Fruit fly (Drosophila melanogaster) S2 (cell line): ENCODE results near the gene CG7264.
A peak's percentile ranks its signal among the peaks of the same experiment; 100 is the strongest.

Experiments used
- CG8478 ChIP-seq: fragments of >200 bp; optimal IDR thresholded peaks from 2 replicates; lab custom pipeline; 2018
- CTCF ChIP-seq, 2 experiments: fragments of >200 bp; optimal IDR thresholded peaks; 2 replicates each; lab custom pipeline; 2018

The CG7264 gene

DNA sequence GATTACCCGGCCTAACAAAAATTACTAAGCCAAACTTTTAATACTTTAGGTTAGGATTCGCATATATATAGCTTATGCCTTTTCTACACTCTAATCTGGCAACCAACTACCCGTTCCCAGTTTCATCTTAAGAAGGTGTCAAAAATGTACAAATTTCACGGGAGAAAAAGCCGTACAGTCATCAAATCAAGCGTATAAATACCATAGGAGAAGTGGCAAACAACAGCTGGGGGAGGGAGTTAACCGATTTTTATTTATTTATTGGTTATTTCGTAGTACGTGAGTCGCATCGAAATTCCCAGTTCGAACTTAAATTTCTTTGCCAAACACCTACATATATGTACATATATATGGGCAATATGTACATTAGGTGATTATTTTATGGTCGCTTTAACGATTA, at the start of gene CG7264:
Gene CG7264, plus strand, starts transcription at position 301 of the 400 bp plus-strand sequence.
- TF ChIP-seq CG8478 = no peak
- TF ChIP-seq CTCF (optimal IDR thresholded peaks at IDR 0.05; lab: Kevin White, UChicago) = no peak

DNA sequence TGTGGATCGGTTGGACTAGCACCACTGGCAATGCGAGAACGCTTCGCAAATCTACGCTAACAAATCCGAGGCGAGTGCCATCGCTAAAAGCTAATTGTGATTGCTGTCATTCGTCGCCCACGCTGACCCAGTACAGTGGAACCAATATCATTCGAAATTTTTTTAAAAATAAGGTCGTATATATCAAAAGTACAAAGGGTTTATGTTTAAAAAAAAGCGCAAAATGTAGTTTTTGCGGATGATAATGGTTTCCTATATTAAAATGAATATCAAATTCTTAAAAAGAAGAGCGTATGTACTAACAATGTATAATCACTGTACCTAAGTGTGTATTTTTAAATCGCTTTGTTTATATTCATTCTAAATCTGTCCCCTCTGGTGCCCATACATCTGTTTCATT, 43.5 kb upstream of the CG7264 start:
- TF ChIP-seq CG8478 = no peak
- no peak for TF ChIP-seq CTCF (optimal IDR thresholded peaks at IDR 0.05; lab: Kevin White, UChicago)

DNA sequence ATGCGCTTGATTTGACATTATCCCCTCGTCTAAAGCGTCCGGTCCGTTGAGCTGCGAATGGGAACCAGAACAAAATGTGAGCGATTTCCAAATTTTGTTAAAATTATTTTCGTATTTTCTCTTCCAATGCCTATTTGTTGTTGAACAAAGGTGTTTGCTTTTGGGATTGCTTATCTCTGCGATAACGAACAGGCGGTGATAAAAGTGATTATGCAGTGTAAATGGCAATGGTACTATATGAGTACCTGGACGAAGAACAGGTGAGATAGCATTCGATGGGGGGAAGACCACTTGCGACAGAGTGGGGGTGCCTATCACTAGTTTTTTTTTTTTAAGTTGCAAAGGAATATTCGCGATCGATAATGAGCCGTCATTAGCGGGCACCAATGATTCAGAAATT, 40.6 kb upstream of the CG7264 start:
- TF ChIP-seq CG8478 (no peak), CTCF (optimal IDR thresholded peaks at IDR 0.05; lab: Kevin White, UChicago) (no peak)

DNA sequence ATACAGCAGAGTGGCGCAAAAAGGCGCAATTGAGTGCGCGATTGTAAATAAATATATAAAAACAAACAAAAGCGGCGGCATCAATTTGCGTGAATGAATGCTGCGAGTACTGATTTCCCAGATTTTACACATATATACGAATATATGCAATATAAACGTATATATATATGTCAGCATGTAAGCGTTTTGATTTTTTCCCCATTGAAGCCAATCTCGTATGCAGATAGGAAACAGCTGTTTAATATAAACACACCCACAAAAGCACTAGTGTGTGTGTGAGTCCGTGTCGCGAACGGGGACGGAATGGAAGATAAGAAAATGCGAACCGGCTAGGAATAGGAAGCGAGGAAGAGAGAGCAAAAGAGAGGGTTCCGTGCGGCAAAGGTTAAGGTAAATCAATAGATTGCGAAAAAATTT, 39.9 kb upstream of the CG7264 start:
- TF ChIP-seq CTCF (optimal IDR thresholded peaks at IDR 0.05; lab: Kevin White, UChicago) = no peak
- no peak for TF ChIP-seq CG8478

DNA sequence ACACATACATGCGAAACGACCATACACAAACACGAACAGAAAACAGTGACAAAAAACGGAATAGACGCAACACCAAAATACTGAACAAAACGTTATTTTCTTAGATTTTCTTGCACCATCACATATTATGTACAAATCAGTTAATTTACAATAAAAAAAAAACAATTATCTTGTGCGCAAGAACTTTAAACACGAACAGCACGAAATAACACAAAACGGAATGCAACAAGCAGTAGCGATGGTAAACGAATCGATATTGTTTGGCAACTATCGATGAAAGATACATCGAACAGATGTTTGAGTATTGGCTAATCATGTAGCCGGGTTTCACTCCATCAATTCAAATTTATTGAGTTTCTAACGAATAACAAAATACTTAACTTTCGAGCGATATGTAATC, 39.1 kb upstream of the CG7264 start, which contains the start of gene Pi3K68D:
Gene Pi3K68D, minus strand, starts transcription at position 241 of the 400 bp plus-strand sequence.
- TF ChIP-seq CTCF (optimal IDR thresholded peaks at IDR 0.05; lab: Kevin White, UChicago) (peak; percentile 43 to 67), CG8478 (no peak)

DNA sequence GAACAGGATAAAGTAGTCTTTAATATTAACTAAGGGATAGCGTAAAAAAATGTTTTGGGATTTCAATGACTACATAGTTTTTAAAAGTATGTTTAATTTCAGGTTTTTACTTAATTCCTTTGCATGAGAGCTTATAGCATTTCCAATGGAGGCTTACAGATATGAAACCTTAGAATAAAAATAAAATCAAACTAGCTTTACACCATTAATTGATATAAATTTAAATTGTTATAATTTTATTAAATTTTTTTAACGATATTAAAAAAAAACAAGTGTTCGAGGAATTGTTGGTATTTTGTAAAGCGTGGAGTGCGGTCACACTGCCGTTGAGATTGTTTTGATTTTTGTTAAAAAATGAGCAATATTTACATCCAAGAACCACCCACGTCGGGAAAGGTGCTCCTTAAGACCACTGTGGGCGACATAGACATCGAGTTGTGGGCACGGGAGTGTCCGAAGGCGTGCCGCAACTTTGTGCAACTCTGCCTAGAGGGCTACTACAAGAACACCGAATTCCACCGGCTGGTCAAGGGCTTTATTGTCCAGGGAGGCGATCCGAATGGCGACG, 35.5 kb upstream of the CG7264 start, which contains the start of the genes twy and CG10907:
Gene twy, minus strand, starts transcription at position 51 of the 568 bp plus-strand sequence.
Gene CG10907, plus strand, starts transcription at position 282 of the 568 bp plus-strand sequence.
- TF ChIP-seq CG8478 (no peak), CTCF (optimal IDR thresholded peaks at IDR 0.05; lab: Kevin White, UChicago) (no peak)

DNA sequence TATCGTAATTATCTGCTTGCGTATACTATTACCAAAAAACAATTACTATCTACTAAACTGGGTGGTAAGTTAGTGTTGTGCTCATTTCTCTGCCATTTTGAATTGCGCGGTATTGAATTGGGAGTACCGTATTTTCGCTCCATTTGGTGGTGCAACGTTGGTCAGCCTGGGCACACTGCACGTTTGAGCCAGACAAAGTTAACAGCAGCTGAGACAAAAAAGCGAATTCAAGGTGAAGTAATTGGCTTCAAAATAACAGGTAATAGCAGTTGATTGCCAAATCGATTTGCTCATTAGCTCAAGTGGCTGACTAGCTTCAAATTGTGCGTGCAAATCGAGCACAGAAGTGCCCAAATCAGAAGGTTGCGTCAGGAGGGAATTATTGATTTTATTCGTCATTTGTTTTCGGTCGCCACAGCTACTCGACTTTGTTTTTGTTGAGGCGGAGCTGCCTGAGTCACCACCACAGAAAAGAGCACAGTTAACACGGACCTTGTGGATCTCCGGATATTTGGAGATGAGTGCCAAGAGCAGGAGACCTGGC, 33.3 kb upstream of the CG7264 start, which contains the start of gene Klp68D:
Gene Klp68D, plus strand, starts transcription at position 175 of the 544 bp plus-strand sequence.
- no peak for TF ChIP-seq CG8478
- TF ChIP-seq CTCF (optimal IDR thresholded peaks at IDR 0.05; lab: Kevin White, UChicago) = no peak

DNA sequence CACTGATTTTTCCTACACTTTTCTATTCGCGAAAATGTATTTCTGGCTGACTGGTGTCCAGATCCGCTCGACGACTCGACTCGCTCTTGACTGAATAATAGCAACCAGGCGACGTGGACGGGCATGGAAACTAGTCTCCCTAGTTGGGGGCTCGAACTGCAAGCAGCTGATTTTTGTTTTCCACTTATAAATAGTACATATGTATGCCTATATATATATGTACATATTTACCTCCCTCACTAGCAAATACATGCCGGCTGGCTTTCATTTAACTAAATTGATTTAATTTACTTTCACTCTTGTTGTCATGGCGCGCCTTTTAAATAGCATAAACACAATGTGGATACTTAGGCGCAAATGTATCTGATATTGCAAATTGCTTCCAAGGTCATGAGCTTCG, 28.1 kb upstream of the CG7264 start, which contains the start of gene Gcat:
Gene Gcat, minus strand, starts transcription at position 101 of the 400 bp plus-strand sequence.
- TF ChIP-seq CG8478 (no peak), CTCF (optimal IDR thresholded peaks at IDR 0.05; lab: Kevin White, UChicago) (no peak)

DNA sequence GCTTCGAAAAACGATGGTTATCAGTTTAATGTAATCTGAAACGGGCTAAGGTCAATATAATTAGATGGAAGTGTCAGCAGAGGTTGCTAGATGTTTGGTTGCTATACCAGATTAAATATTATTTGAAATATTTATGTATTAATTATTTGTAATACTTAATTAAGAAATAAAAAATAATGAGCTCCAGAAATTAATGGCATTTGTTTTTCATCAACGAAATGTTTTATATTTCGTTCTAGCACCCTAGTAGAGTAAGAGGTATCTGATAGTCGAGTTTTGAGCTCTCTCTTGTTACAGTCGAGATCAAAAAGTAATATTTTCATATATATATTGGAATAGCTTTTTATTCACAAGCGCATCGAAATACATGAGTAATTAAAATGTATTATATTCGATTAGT, 27.2 kb upstream of the CG7264 start:
- TF ChIP-seq CTCF (optimal IDR thresholded peaks at IDR 0.05; lab: Kevin White, UChicago) = no peak
- TF ChIP-seq CG8478 = no peak

DNA sequence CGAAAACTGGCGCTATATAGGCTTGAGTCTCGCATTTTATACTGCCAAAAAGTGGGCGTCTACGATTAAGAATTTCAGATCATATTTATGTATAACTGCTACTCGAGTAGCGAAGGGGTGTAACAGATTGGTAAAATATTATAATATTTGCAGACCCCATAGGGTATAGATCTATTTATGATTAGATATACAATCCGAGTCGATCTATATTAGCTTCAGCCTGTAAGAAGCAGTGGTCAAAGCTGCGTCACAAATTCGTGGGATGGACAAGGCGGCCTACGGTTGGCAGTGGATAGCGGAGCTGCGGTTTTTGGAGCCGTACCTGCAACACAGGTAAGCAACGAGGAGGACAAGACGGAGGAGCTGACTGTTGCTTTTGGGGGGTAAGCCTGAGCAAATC, 14.2 kb upstream of the CG7264 start, which contains the start of gene Cubn2:
Gene Cubn2, minus strand, starts transcription at position 101 of the 400 bp plus-strand sequence.
- TF ChIP-seq CTCF (optimal IDR thresholded peaks at IDR 0.05; lab: Kevin White, UChicago) (no peak), CG8478 (no peak)

DNA sequence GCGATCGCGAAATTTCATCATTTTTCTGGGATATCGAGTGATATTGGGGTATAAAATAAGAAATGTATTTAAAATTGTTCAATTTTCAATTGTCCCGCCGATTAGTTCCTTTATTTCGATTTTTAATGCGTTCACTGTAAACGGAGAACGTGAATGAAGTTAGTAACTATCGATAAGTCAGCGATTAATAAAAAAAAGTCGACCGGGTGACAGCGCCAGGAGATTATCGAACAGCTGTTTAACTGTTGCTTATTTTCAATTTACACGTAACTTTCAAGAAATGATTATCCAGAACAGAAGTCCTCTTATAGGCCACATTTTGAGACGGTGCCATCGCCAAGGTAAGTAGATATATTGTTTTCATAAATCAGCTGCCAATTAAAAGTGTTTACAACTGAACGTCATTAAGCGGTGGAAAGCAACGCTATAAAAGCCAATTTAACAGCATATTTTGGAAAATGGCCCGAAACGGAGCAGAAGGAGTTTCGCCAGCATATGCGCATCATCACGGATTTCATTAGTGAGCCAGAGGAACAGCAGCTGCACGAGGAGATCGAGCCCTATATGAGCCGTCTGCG, 13.5 kb upstream of the CG7264 start, which contains the start of gene CG14130:
Gene CG14130, plus strand, starts transcription at position 225 of the 578 bp plus-strand sequence.
- TF ChIP-seq CTCF (optimal IDR thresholded peaks at IDR 0.05; lab: Kevin White, UChicago) (peak in 1 of 2 experiments; percentile 12), CG8478 (no peak)

DNA sequence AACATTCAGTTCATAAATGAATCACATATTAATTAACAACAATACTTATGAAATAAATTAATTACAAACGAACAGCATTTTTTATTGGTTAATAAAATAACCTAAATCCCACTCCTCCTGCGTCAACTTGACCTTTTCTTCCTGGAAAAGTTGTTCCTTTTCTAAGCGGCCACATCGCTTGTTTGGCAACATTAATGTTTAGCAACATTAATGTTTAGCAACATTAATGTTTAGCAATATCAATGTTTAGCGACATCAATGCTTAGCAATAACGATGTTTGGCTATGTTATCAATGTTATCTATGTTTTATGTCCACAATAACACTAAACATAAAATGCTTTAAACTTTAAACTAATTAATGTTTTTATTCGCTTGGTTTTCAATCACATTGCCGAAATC, 12.2 kb upstream of the CG7264 start:
- TF ChIP-seq CG8478 (no peak), CTCF (optimal IDR thresholded peaks at IDR 0.05; lab: Kevin White, UChicago) (no peak)

DNA sequence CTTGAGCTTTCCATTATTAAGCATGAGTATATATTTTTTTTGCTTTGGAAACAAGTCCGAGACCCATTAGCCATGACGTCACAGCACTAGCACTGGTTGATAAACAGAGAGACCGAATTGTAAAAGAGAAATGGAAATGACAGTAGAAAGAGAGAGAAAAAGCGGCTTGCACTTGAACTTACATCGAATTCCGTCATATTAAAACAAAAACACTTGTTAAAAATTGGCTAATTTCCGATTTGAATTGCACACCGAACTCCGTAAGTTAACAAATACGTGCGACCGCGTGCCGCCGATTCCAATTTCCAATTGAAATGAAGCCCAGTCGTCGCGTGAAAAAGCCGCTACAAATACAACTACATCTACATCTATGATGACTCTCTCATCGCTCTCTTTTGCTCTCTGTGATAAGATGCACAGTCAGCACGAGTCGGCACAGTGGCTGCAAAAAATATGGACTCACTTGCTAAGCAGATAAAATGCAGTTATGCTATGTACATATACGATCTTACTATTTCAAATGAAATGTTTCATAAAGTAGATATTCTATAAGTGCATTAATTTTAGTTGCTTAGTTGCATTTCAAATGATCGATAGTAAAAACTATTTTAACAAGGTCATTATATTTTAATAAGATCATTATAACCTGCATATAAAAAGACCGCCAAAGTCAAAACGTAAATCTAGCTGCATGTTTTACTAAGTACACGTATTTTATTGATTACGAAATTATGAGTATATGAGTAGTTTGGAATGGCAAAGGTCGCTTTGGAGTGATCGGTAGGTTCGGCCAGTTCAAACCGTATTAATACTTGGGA, 9.0 kb upstream of the CG7264 start:
- TF ChIP-seq CG8478 = no peak
- TF ChIP-seq CTCF (optimal IDR thresholded peaks at IDR 0.05; lab: Kevin White, UChicago) = no peak

DNA sequence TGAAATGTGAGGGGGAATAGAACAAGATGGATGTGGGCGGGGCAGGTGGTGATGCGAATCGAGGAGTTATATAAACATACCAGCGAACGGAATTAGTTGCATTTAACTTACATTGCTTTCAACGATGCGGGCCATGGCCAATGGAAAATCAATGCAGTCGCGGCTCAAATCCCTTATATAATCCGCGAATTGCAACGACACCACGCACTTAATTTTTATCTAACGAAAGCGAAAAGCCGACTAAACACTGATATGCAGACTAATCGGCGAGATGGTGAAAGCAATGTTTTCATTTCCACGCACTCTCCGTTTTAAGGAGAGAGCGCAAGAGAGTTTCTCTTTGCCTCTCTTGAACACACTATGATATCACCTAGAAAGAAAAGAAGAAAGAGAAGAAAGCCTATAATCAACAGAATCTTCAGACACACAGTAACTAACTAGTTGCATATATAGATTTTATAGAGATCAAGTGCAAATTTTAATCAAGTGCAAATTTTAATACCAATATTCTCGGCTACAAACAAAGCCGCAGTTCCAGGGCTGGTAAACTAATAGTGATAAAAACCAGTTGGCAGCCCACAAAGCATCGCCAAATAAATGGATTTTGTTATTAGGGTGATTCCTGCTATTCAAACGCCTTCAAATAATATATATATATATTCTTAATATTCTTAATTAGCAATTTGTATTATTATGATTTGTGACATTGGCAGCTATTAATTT, 6.9 kb upstream of the CG7264 start, which contains the start of the genes CG11597 and CG5946:
Gene CG11597, minus strand, starts transcription at position 553 of the 723 bp plus-strand sequence.
Gene CG5946, minus strand, starts transcription at position 553 of the 723 bp plus-strand sequence.
- TF ChIP-seq CTCF (optimal IDR thresholded peaks at IDR 0.05; lab: Kevin White, UChicago) = no peak
- TF ChIP-seq CG8478 = no peak
